4 worm cellular contexts compared by ENCODE assay signal in genomic region chrIII:7533012-7533411, ce11.
TF ChIP-seq lines count a peak whose summit lies in the region.

No protein-coding gene starts in this region.

TF ChIP-seq in whole organism, L1 larva, 84 proteins besides CTCF, POLR2A, EP300 and RAD21:
- TF ChIP-seq blmp-1 (tag; optimal IDR thresholded peaks at IDR 0.05; lab: Kevin White, UChicago) (peak; percentile 13), skn-1 (tag; optimal IDR thresholded peaks at IDR 0.05; lab: Kevin White, UChicago) (no peak), aha-1 (tag; optimal IDR thresholded peaks at IDR 0.05; lab: Kevin White, UChicago) (no peak), egl-27 (tag; optimal IDR thresholded peaks at IDR 0.05; lab: Kevin White, UChicago) (no peak), mab-9 (GFP tag; IDR thresholded peaks at IDR 0.05; lab: Robert Waterston, UW) (no peak), ets-5 (GFP tag; IDR thresholded peaks at IDR 0.05; lab: Robert Waterston, UW) (no peak), fkh-10 (GFP tag; optimal IDR thresholded peaks at IDR 0.05; lab: Kevin White, UChicago) (no peak), jun-1 (tag; optimal IDR thresholded peaks at IDR 0.05; lab: Kevin White, UChicago) (no peak), lsy-2 (tag; optimal IDR thresholded peaks at IDR 0.05; lab: Kevin White, UChicago) (peak in 1 of 2 experiments; percentile 8)

TF ChIP-seq in whole organism, L2 larva, 48 proteins besides CTCF, POLR2A, EP300 and RAD21:
- peak; percentile 13 for TF ChIP-seq mab-5 (tag; optimal IDR thresholded peaks at IDR 0.05; lab: Kevin White, UChicago)
- TF ChIP-seq unc-55 (GFP tag; optimal IDR thresholded peaks at IDR 0.05; lab: Kevin White, UChicago): peak; percentile 54
- TF ChIP-seq ceh-16 (tag; optimal IDR thresholded peaks at IDR 0.05; lab: Kevin White, UChicago): no peak
- TF ChIP-seq lsy-2 (tag; optimal IDR thresholded peaks at IDR 0.05; lab: Kevin White, UChicago): peak in 1 of 2 experiments; percentile 8

TF ChIP-seq in whole organism, L3 larva, 47 proteins besides CTCF, POLR2A, EP300 and RAD21:
- TF ChIP-seq fkh-2 (tag; optimal IDR thresholded peaks at IDR 0.05; lab: Kevin White, UChicago) (no peak), ceh-28 (tag; optimal IDR thresholded peaks at IDR 0.05; lab: Kevin White, UChicago) (peak; percentile 17)
TF ChIP-seq in whole organism, L3 larva: peak in this region for 1.

TF ChIP-seq in whole organism, L4 larva, 104 proteins besides CTCF, POLR2A, EP300 and RAD21:
- no peak for TF ChIP-seq rbr-2 (tag; optimal IDR thresholded peaks at IDR 0.05; lab: Kevin White, UChicago)
- TF ChIP-seq unc-62 (GFP tag; optimal IDR thresholded peaks at IDR 0.05 in 1 of 2; lab: Kevin White, UChicago): peak in 1 of 2 experiments; percentile 66
- no peak for TF ChIP-seq unc-62 (tag; optimal IDR thresholded peaks at IDR 0.05; lab: Kevin White, UChicago)
- TF ChIP-seq ceh-28 (tag; optimal IDR thresholded peaks at IDR 0.05; lab: Kevin White, UChicago): peak; percentile 14
TF ChIP-seq in whole organism, L4 larva: peak in this region for 2.
